Worm (Caenorhabditis elegans) whole organism, L3 larva: ENCODE results near the gene Y41G9A.6.
A peak's percentile ranks its signal among the peaks of the same experiment; 100 is the strongest.

Experiments used
- ceh-16 ChIP-seq: sonication (generic microtip); optimal IDR thresholded peaks from 2 replicates; lab custom pipeline; 2017; ENCODE audit warnings: missing biosample characterization, missing genetic modification characterization
- egl-27 ChIP-seq: sonication (generic microtip); optimal IDR thresholded peaks from 4 replicates; lab custom pipeline; 2017; ENCODE audit warnings: missing biosample characterization, missing genetic modification reagents, missing genetic modification characterization
- elt-2 ChIP-seq: sonication (generic microtip); optimal IDR thresholded peaks from 2 replicates; lab custom pipeline; 2016; ENCODE audit warnings: missing genetic modification reagents, mild to moderate bottlenecking, missing genetic modification characterization, missing compliant biosample characterization
- nhr-237 ChIP-seq: fragments of 150-350 bp; optimal IDR thresholded peaks from 2 replicates; lab custom pipeline; 2014; ENCODE audit warnings: missing biosample characterization, missing genetic modification characterization
- nhr-25 ChIP-seq: sonication (generic microtip); optimal IDR thresholded peaks from 2 replicates; lab custom pipeline; 2017; ENCODE audit warnings: missing biosample characterization, missing genetic modification characterization
- nhr-76 ChIP-seq: fragments of 150-350 bp; sonication (generic microtip); optimal IDR thresholded peaks from 5 replicates; lab custom pipeline; 2014; ENCODE audit warnings: missing biosample characterization, missing genetic modification characterization
- skn-1 ChIP-seq: fragments of 150-350 bp; optimal IDR thresholded peaks from 2 replicates; lab custom pipeline; 2014; ENCODE audit warnings: missing biosample characterization, missing genetic modification characterization
- snpc-4 ChIP-seq: fragments of 150-350 bp; optimal IDR thresholded peaks from 2 replicates; lab custom pipeline; 2014; ENCODE audit warnings: missing biosample characterization, missing genetic modification characterization

ce11 chrX:2996976-2997399 lies 6.6 kb downstream of the Y41G9A.6 start:
- peak; percentile 72 for TF ChIP-seq nhr-76 (tag; lab: Kevin White, UChicago)
- TF ChIP-seq elt-2 (tag; lab: Kevin White, UChicago): peak; percentile 83
- peak; percentile 93 for TF ChIP-seq egl-27 (tag; lab: Kevin White, UChicago)
- peak; percentile 99 for TF ChIP-seq skn-1
- TF ChIP-seq nhr-237 (tag; lab: Kevin White, UChicago): peak; percentile 80
- peak; percentile 78 for TF ChIP-seq ceh-16 (tag; lab: Kevin White, UChicago)
- peak; percentile 94 for TF ChIP-seq nhr-25 (tag; lab: Kevin White, UChicago)
- peak; percentile 95 for TF ChIP-seq snpc-4 (tag; lab: Kevin White, UChicago)
